Worm (Caenorhabditis elegans): ENCODE data around the gene abf-6.

DNA sequence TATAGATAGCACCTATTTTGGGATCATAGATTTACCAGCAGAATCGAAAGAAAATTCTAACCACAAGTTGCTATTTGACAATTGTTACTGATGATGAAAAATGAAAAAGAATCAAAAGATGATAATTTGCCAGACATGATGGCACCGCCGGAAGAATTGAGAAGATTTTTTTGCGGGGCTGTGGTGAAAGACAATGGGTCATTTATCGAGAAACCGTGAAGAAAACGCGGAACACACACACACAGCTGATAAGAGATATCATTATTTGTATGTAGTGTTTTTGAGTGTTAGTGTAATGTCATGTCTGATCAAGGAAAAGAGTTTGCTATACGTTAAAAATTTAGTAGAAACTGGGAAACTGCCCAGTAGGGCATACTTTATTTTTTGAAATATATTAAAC, 40.9 kb downstream of the abf-6 start:
- TF ChIP-seq ama-1 (optimal IDR thresholded peaks at IDR 0.05): no peak
- no peak for TF ChIP-seq sea-1 (GFP tag; conservative IDR thresholded peaks at IDR 0.05)
- TF ChIP-seq hmbx-1 (tag; optimal IDR thresholded peaks at IDR 0.05): no peak
- no peak for TF ChIP-seq ets-7 (tag; optimal IDR thresholded peaks at IDR 0.05)

Data from whole organism, early embryonic.